Comparison of ENCODE assay signal across 1 fruit fly cellular context in the genomic region with DNA sequence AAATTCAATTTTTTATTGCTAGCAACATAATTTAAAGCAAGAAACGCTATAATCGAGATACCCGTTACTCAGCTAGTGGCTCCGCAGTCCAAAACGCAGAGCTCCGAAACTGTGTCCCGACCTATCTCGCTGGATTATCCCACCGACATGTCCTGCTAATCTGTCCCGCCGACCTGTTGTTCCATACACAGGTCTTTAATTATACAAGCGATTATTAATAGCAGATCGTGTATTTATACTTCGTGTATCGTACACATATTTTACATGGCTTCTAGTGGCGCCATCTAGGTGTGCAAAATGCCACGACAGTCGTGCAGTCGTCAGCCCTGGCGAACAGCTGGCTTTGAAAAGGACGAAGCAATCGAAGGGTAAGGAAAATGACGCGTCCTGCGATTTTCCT.
A peak's percentile ranks its signal among the peaks of the same experiment; 100 is the strongest.
TF ChIP-seq lines count a peak whose summit lies in the region.

CG14321 (plus strand) TSS at position 338 of the 400 bp plus-strand sequence.

TF ChIP-seq in whole organism, embryonic, 481 proteins besides CTCF, POLR2A, EP300 and RAD21 (continued from another document and continues in another):
- TF ChIP-seq da (GFP tag; optimal IDR thresholded peaks at IDR 0.05; lab: Kevin White, UChicago) (no peak), Lim3 (GFP tag; IDR thresholded peaks at IDR 0.05; lab: Robert Waterston, UW) (no peak), CG7745 (tag; optimal IDR thresholded peaks at IDR 0.05; lab: Kevin White, UChicago) (no peak), CoRest (tag; optimal IDR thresholded peaks at IDR 0.05; lab: Kevin White, UChicago) (no peak), CG8478 (optimal IDR thresholded peaks at IDR 0.05; lab: Kevin White, UChicago) (no peak), PHDP (tag; optimal IDR thresholded peaks at IDR 0.05; lab: Kevin White, UChicago) (no peak), pb (GFP tag; optimal IDR thresholded peaks at IDR 0.05; lab: Kevin White, UChicago) (no peak), pita (GFP tag; optimal IDR thresholded peaks at IDR 0.05; lab: Kevin White, UChicago) (no peak), CG4424 (GFP tag; optimal IDR thresholded peaks at IDR 0.05; lab: Kevin White, UChicago) (no peak), Kr (GFP tag; optimal IDR thresholded peaks at IDR 0.05; lab: Kevin White, UChicago) (no peak), CG13894 (tag; optimal IDR thresholded peaks at IDR 0.05; lab: Kevin White, UChicago) (no peak), knrl (GFP tag; IDR thresholded peaks at IDR 0.05; lab: Robert Waterston, UW; ENCODE audit: partially characterized antibody) (peak; percentile 55), Stat92E (GFP tag; optimal IDR thresholded peaks at IDR 0.05; lab: Kevin White, UChicago) (no peak), stwl (tag; optimal IDR thresholded peaks at IDR 0.05; lab: Kevin White, UChicago) (peak; percentile 85), CG17568 (GFP tag; optimal IDR thresholded peaks at IDR 0.05; lab: Kevin White, UChicago) (no peak), wek (GFP tag; optimal IDR thresholded peaks at IDR 0.05; lab: Kevin White, UChicago) (no peak), CG2199 (GFP tag; IDR thresholded peaks at IDR 0.05; lab: Robert Waterston, UW) (peak; percentile 66; the same call in 1 of the 3 replicates), sob (GFP tag; IDR thresholded peaks at IDR 0.05; lab: Robert Waterston, UW) (peak; percentile 28; the same call in 1 of the 2 replicates), grn (GFP tag; optimal IDR thresholded peaks at IDR 0.05; lab: Kevin White, UChicago) (no peak), CG14710 (tag; optimal IDR thresholded peaks at IDR 0.05; lab: Kevin White, UChicago) (peak; percentile 22), schlank (tag; optimal IDR thresholded peaks at IDR 0.05; lab: Kevin White, UChicago) (no peak), CG2120 (GFP tag; optimal IDR thresholded peaks at IDR 0.05; lab: Kevin White, UChicago) (no peak), tgo (GFP tag; IDR thresholded peaks at IDR 0.05; lab: Robert Waterston, UW) (no peak), HmgD (GFP tag; optimal IDR thresholded peaks at IDR 0.05; lab: Kevin White, UChicago) (peak; percentile 12), hb (GFP tag; IDR thresholded peaks at IDR 0.05; lab: Robert Waterston, UW; ENCODE audit: partially characterized antibody) (peak; percentile 84), CG15479 (GFP tag; optimal IDR thresholded peaks at IDR 0.05; lab: Kevin White, UChicago) (no peak), yki (optimal IDR thresholded peaks at IDR 0.05; lab: Kevin White, UChicago) (no peak), CG12744 (GFP tag; optimal IDR thresholded peaks at IDR 0.05; lab: Kevin White, UChicago) (no peak), CG7372 (GFP tag; IDR thresholded peaks at IDR 0.05; lab: Robert Waterston, UW) (no peak), CG9876 (GFP tag; optimal IDR thresholded peaks at IDR 0.05; lab: Kevin White, UChicago) (no peak), unc-4 (GFP tag; IDR thresholded peaks at IDR 0.05; lab: Robert Waterston, UW; ENCODE audit: partially characterized antibody) (0 out of 2 replicates have a peak, but pooled peaks have one; percentile 18), Oli (tag; optimal IDR thresholded peaks at IDR 0.05; lab: Kevin White, UChicago) (no peak), CG1792 (GFP tag; optimal IDR thresholded peaks at IDR 0.05; lab: Kevin White, UChicago) (no peak), Dbx (GFP tag; IDR thresholded peaks at IDR 0.05; lab: Robert Waterston, UW) (peak; percentile 35; the same call in 1 of the 3 replicates), cwo (GFP tag; optimal IDR thresholded peaks at IDR 0.05; lab: Kevin White, UChicago) (no peak), CG12155 (GFP tag; optimal IDR thresholded peaks at IDR 0.05; lab: Kevin White, UChicago) (no peak), salm (tag; optimal IDR thresholded peaks at IDR 0.05; lab: Kevin White, UChicago) (no peak), disco-r (GFP tag; optimal IDR thresholded peaks at IDR 0.05; lab: Kevin White, UChicago) (no peak), Sry-β (GFP tag; optimal IDR thresholded peaks at IDR 0.05; lab: Kevin White, UChicago) (no peak), pnt (GFP tag; optimal IDR thresholded peaks at IDR 0.05; lab: Kevin White, UChicago) (no peak), p53 (GFP tag; optimal IDR thresholded peaks at IDR 0.05; lab: Kevin White, UChicago) (no peak), chif (GFP tag; optimal IDR thresholded peaks at IDR 0.05; lab: Kevin White, UChicago) (no peak), wor (GFP tag; IDR thresholded peaks at IDR 0.05; lab: Robert Waterston, UW) (no peak), usp (GFP tag; optimal IDR thresholded peaks at IDR 0.05; lab: Kevin White, UChicago) (no peak), bowl (GFP tag; IDR thresholded peaks at IDR 0.05; lab: Robert Waterston, UW) (no peak), H2.0 (GFP tag; IDR thresholded peaks at IDR 0.05; lab: Robert Waterston, UW) (no peak; the same call in 1 of the 2 replicates), Tbp (GFP tag; optimal IDR thresholded peaks at IDR 0.05; lab: Kevin White, UChicago) (no peak), CG32532 (GFP tag; IDR thresholded peaks at IDR 0.05; lab: Robert Waterston, UW) (no peak), CG34376 (GFP tag; optimal IDR thresholded peaks at IDR 0.05; lab: Kevin White, UChicago) (no peak), Abd-B (GFP tag; optimal IDR thresholded peaks at IDR 0.05; lab: Kevin White, UChicago) (no peak), scrt (GFP tag; optimal IDR thresholded peaks at IDR 0.05; lab: Kevin White, UChicago) (no peak), Sin3A (optimal IDR thresholded peaks at IDR 0.05; lab: Kevin White, UChicago) (no peak), CG10267 (tag; optimal IDR thresholded peaks at IDR 0.05; lab: Kevin White, UChicago) (no peak), Fer3 (tag; optimal IDR thresholded peaks at IDR 0.05; lab: Kevin White, UChicago) (no peak), CG11398 (GFP tag; optimal IDR thresholded peaks at IDR 0.05; lab: Kevin White, UChicago) (no peak), ken (GFP tag; IDR thresholded peaks at IDR 0.05; lab: Robert Waterston, UW) (no peak), eve (GFP tag; optimal IDR thresholded peaks at IDR 0.05; lab: Kevin White, UChicago) (no peak), CG7556 (GFP tag; optimal IDR thresholded peaks at IDR 0.05; lab: Kevin White, UChicago) (no peak), TFAM (GFP tag; optimal IDR thresholded peaks at IDR 0.05; lab: Kevin White, UChicago) (no peak), CG6272 (GFP tag; IDR thresholded peaks at IDR 0.05; lab: Robert Waterston, UW) (no peak), CG4707 (GFP tag; optimal IDR thresholded peaks at IDR 0.05; lab: Kevin White, UChicago) (no peak), CG33213 (GFP tag; optimal IDR thresholded peaks at IDR 0.05; lab: Kevin White, UChicago) (no peak), NfI (GFP tag; optimal IDR thresholded peaks at IDR 0.05; lab: Kevin White, UChicago) (no peak), psq (GFP tag; optimal IDR thresholded peaks at IDR 0.05; lab: Kevin White, UChicago) (no peak), inv (GFP tag; IDR thresholded peaks at IDR 0.05; lab: Robert Waterston, UW; ENCODE audit: partially characterized antibody) (peak; percentile 36; the same call in 1 of the 2 replicates), Hey (tag; optimal IDR thresholded peaks at IDR 0.05; lab: Kevin White, UChicago) (no peak), nom (GFP tag; optimal IDR thresholded peaks at IDR 0.05; lab: Kevin White, UChicago) (no peak), CG42726 (GFP tag; IDR thresholded peaks at IDR 0.05; lab: Robert Waterston, UW; ENCODE audit: partially characterized antibody) (peak; percentile 82), pan (optimal IDR thresholded peaks at IDR 0.05; lab: Kevin White, UChicago) (no peak), pan (GFP tag; optimal IDR thresholded peaks at IDR 0.05 in 1 of 2, IDR thresholded peaks at IDR 0.05 in 1 of 2) (no peak), sisA (GFP tag; IDR thresholded peaks at IDR 0.05; lab: Robert Waterston, UW) (no peak), Fer2 (tag; optimal IDR thresholded peaks at IDR 0.05; lab: Kevin White, UChicago) (no peak), fd3F (GFP tag; optimal IDR thresholded peaks at IDR 0.05; lab: Kevin White, UChicago) (no peak), chinmo (GFP tag; IDR thresholded peaks at IDR 0.05; lab: Robert Waterston, UW; ENCODE audit: partially characterized antibody) (0 out of 4 replicates have a peak, but pooled peaks have one; percentile 14), fru (optimal IDR thresholded peaks at IDR 0.05; lab: Kevin White, UChicago) (no peak), CG10431 (GFP tag; optimal IDR thresholded peaks at IDR 0.05; lab: Kevin White, UChicago) (no peak), CG9817 (tag; optimal IDR thresholded peaks at IDR 0.05; lab: Kevin White, UChicago) (no peak), CG4360 (GFP tag; IDR thresholded peaks at IDR 0.05; lab: Robert Waterston, UW) (no peak), sens (GFP tag; lab: Kevin White, UChicago) (no peak), CG2712 (tag; optimal IDR thresholded peaks at IDR 0.05; lab: Kevin White, UChicago) (no peak), CG15601 (tag; optimal IDR thresholded peaks at IDR 0.05; lab: Kevin White, UChicago) (no peak), Xbp1 (GFP tag; optimal IDR thresholded peaks at IDR 0.05; lab: Kevin White, UChicago) (peak; percentile 19), corto (GFP tag; optimal IDR thresholded peaks at IDR 0.05; lab: Kevin White, UChicago) (no peak), sima (GFP tag; optimal IDR thresholded peaks at IDR 0.05; lab: Kevin White, UChicago) (no peak), MBD-R2 (GFP tag; IDR thresholded peaks at IDR 0.05; lab: Robert Waterston, UW) (peak; percentile 58; the same call in 1 of the 2 replicates), CG13287 (GFP tag; IDR thresholded peaks at IDR 0.05; lab: Robert Waterston, UW; ENCODE audit: partially characterized antibody) (peak; percentile 49), Oaz (GFP tag; IDR thresholded peaks at IDR 0.05; lab: Robert Waterston, UW) (no peak), BEAF-32 (GFP tag; optimal IDR thresholded peaks at IDR 0.05; lab: Kevin White, UChicago) (peak; percentile 19), so (GFP tag; IDR thresholded peaks at IDR 0.05; lab: Robert Waterston, UW) (no peak), unpg (GFP tag; optimal IDR thresholded peaks at IDR 0.05; lab: Kevin White, UChicago) (no peak), CG14441 (GFP tag; IDR thresholded peaks at IDR 0.05; lab: Robert Waterston, UW) (no peak), CG6854 (GFP tag; optimal IDR thresholded peaks at IDR 0.05; lab: Kevin White, UChicago) (no peak), gcm2 (GFP tag; optimal IDR thresholded peaks at IDR 0.05; lab: Kevin White, UChicago) (no peak), sna (GFP tag; IDR thresholded peaks at IDR 0.05; lab: Robert Waterston, UW; ENCODE audit: partially characterized antibody) (peak; percentile 51), ERR (GFP tag; optimal IDR thresholded peaks at IDR 0.05; lab: Kevin White, UChicago) (no peak), CG17912 (GFP tag; optimal IDR thresholded peaks at IDR 0.05; lab: Kevin White, UChicago) (no peak), MTF-1 (GFP tag; optimal IDR thresholded peaks at IDR 0.05; lab: Kevin White, UChicago; ENCODE audit: borderline replicate concordance) (no peak), Blimp-1 (GFP tag; optimal IDR thresholded peaks at IDR 0.05; lab: Kevin White, UChicago) (no peak), cad (GFP tag; optimal IDR thresholded peaks at IDR 0.05; lab: Kevin White, UChicago) (no peak), ham (GFP tag; IDR thresholded peaks at IDR 0.05; lab: Robert Waterston, UW) (no peak), Aef1 (GFP tag; IDR thresholded peaks at IDR 0.05; lab: Robert Waterston, UW) (no peak), Nf-YA (GFP tag; IDR thresholded peaks at IDR 0.05; lab: Robert Waterston, UW) (no peak), vnd (GFP tag; IDR thresholded peaks at IDR 0.05; lab: Robert Waterston, UW; ENCODE audit: partially characterized antibody) (peak; percentile 73), Doc2 (GFP tag; IDR thresholded peaks at IDR 0.05; lab: Robert Waterston, UW) (no peak), Fer1 (GFP tag; optimal IDR thresholded peaks at IDR 0.05; lab: Kevin White, UChicago) (no peak), CG2889 (GFP tag; IDR thresholded peaks at IDR 0.05; lab: Robert Waterston, UW) (no peak), CG17359 (tag; optimal IDR thresholded peaks at IDR 0.05; lab: Kevin White, UChicago) (no peak), CG12236 (GFP tag; optimal IDR thresholded peaks at IDR 0.05; lab: Kevin White, UChicago) (no peak), GATAe (GFP tag; conservative IDR thresholded peaks at IDR 0.05; lab: Robert Waterston, UW) (no peak), ato (GFP tag; IDR thresholded peaks at IDR 0.05; lab: Robert Waterston, UW; ENCODE audit: partially characterized antibody) (peak; percentile 21; the same call in 1 of the 2 replicates), gsb-n (tag; optimal IDR thresholded peaks at IDR 0.05; lab: Kevin White, UChicago) (no peak), wdn (GFP tag; IDR thresholded peaks at IDR 0.05; lab: Robert Waterston, UW) (no peak), CG12769 (tag; optimal IDR thresholded peaks at IDR 0.05; lab: Kevin White, UChicago) (no peak), ftz-f1 (GFP tag; optimal IDR thresholded peaks at IDR 0.05; lab: Kevin White, UChicago) (no peak), Ssrp (tag; optimal IDR thresholded peaks at IDR 0.05; lab: Kevin White, UChicago) (no peak), CG8924 (tag; optimal IDR thresholded peaks at IDR 0.05; lab: Kevin White, UChicago) (no peak), oc (tag; optimal IDR thresholded peaks at IDR 0.05; lab: Kevin White, UChicago) (no peak), CG15269 (tag; optimal IDR thresholded peaks at IDR 0.05; lab: Kevin White, UChicago) (no peak), ssp (GFP tag; IDR thresholded peaks at IDR 0.05; lab: Robert Waterston, UW) (no peak), CG9932 (GFP tag; IDR thresholded peaks at IDR 0.05; lab: Robert Waterston, UW) (no peak), org-1 (GFP tag; optimal IDR thresholded peaks at IDR 0.05; lab: Kevin White, UChicago) (no peak), trem (tag; optimal IDR thresholded peaks at IDR 0.05; lab: Kevin White, UChicago) (peak; percentile 30), MESR4 (GFP tag; optimal IDR thresholded peaks at IDR 0.05; lab: Kevin White, UChicago) (peak; percentile 0), CG12219 (GFP tag; optimal IDR thresholded peaks at IDR 0.05; lab: Kevin White, UChicago) (no peak), crc (GFP tag; optimal IDR thresholded peaks at IDR 0.05; lab: Kevin White, UChicago) (no peak), CG3847 (GFP tag; IDR thresholded peaks at IDR 0.05; lab: Robert Waterston, UW) (no peak), CG10979 (tag; optimal IDR thresholded peaks at IDR 0.05; lab: Kevin White, UChicago) (no peak), sc (optimal IDR thresholded peaks at IDR 0.05; lab: Kevin White, UChicago) (no peak), sc (GFP tag; optimal IDR thresholded peaks at IDR 0.05; lab: Kevin White, UChicago) (no peak), fu2 (GFP tag; optimal IDR thresholded peaks at IDR 0.05; lab: Kevin White, UChicago) (no peak), esg (GFP tag; conservative IDR thresholded peaks at IDR 0.05; lab: Robert Waterston, UW) (no peak)
